Worm (Caenorhabditis elegans): Measurements from ENCODE around the gene clec-129.

Gene clec-129

ce11 chrII:3524097-3524496 is 47.2 kb upstream of the clec-129 start, which contains the start of gene col-72:
TSS of gene col-72 (minus strand) at chrII:3524197.
- TF ChIP-seq R02D3.7 (tag; optimal IDR thresholded peaks at IDR 0.05) (no peak), T26A8.4 (GFP tag; IDR thresholded peaks at IDR 0.05) (no peak), lir-3 (tag; optimal IDR thresholded peaks at IDR 0.05) (no peak), lin-13 (GFP tag; optimal IDR thresholded peaks at IDR 0.05) (no peak), skn-1 (tag; optimal IDR thresholded peaks at IDR 0.05) (no peak), spr-1 (tag; optimal IDR thresholded peaks at IDR 0.05) (no peak)

ce11 chrII:3527460-3527859 is 43.8 kb upstream of the clec-129 start:
- TF ChIP-seq aha-1 (tag) (peak; percentile 20), unc-130 (GFP tag; optimal IDR thresholded peaks at IDR 0.05) (no peak)

ce11 chrII:3528256-3528655 is 43.0 kb upstream of the clec-129 start, which contains the start of gene ncs-6:
TSS of gene ncs-6 (minus strand) at chrII:3528516.
- TF ChIP-seq snpc-1.2 (GFP tag; IDR thresholded peaks at IDR 0.05), result no peak
- TF ChIP-seq sdz-12 (GFP tag; optimal IDR thresholded peaks at IDR 0.05), result no peak
- TF ChIP-seq unc-62 (GFP tag; optimal IDR thresholded peaks at IDR 0.05 in 1 of 2), result no peak
- TF ChIP-seq unc-62 (tag; optimal IDR thresholded peaks at IDR 0.05), result no peak
- TF ChIP-seq nhr-10 (tag; optimal IDR thresholded peaks at IDR 0.05), result no peak
- TF ChIP-seq T26A8.4 (GFP tag; IDR thresholded peaks at IDR 0.05), result no peak
- TF ChIP-seq egl-27 (tag; optimal IDR thresholded peaks at IDR 0.05), result no peak
- TF ChIP-seq jun-1 (tag; optimal IDR thresholded peaks at IDR 0.05), result no peak
- no peak for TF ChIP-seq lin-13 (GFP tag; optimal IDR thresholded peaks at IDR 0.05)
- no peak for TF ChIP-seq ama-1 (optimal IDR thresholded peaks at IDR 0.05)
- TF ChIP-seq hlh-11 (tag; optimal IDR thresholded peaks at IDR 0.05), result no peak
- TF ChIP-seq lin-1 (GFP tag; IDR thresholded peaks at IDR 0.05), result no peak
- TF ChIP-seq lim-7 (GFP tag; IDR thresholded peaks at IDR 0.05), result no peak
- TF ChIP-seq dpl-1 (GFP tag; optimal IDR thresholded peaks at IDR 0.05), result no peak
- no peak for TF ChIP-seq duxl-1 (tag; optimal IDR thresholded peaks at IDR 0.05; ENCODE audit: poor library complexity)
- no peak for TF ChIP-seq zip-2 (tag; optimal IDR thresholded peaks at IDR 0.05)
- TF ChIP-seq lsy-2 (tag; optimal IDR thresholded peaks at IDR 0.05), result no peak
- TF ChIP-seq D1046.2 (GFP tag; IDR thresholded peaks at IDR 0.05), result no peak
- TF ChIP-seq F44E2.7 (GFP tag; IDR thresholded peaks at IDR 0.05), result no peak

- TF ChIP-seq ama-1 (optimal IDR thresholded peaks at IDR 0.05) (no peak), set-16 (GFP tag; IDR thresholded peaks at IDR 0.05) (peak; percentile 69; the same call in 1 of the 2 replicates)
These were observed 31.1 kb upstream of the clec-129 start for ce11 chrII:3540151-3540550.

DNA sequence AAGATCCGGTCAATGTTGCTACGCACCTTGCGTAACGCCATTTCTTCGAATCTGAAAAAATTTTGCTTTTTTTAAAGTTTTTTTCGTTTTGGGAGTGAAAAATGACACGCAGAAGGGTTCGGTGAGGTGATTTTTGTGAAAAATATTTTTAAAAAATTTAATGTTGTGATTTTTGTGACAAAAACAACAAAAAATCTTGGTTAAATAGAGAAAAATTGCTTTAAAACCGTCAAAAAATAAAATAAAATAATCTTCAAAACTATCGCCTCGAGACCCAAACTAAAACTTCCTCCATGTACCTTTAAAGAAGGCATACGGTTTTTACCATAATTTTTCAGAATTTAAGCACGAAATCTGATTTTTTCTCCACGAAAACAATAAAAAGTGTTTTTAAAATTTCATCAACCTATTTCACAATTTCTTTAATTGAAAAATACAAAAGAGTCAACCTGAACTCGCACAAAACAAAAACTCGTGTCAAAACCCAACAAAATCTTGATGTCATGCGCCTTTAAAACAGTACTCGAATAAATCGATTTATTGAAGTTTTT is 24.8 kb upstream of the clec-129 start, which contains the start of gene apd-3:
Gene apd-3, minus strand, starts transcription at position 51 of the 551 bp plus-strand sequence.
- no peak for TF ChIP-seq zfp-3 (GFP tag; conservative IDR thresholded peaks at IDR 0.05)
- peak in 1 of 2 experiments; percentile 12 for TF ChIP-seq lsy-2 (tag; optimal IDR thresholded peaks at IDR 0.05)

- peak; percentile 37 for TF ChIP-seq mep-1 (tag; optimal IDR thresholded peaks at IDR 0.05)
- TF ChIP-seq fkh-10 (GFP tag; optimal IDR thresholded peaks at IDR 0.05), result peak; percentile 22
- TF ChIP-seq mdl-1 (tag; optimal IDR thresholded peaks at IDR 0.05), result peak in 1 of 2 experiments; percentile 51
- peak; percentile 7 to 69 for TF ChIP-seq lsy-2 (tag; optimal IDR thresholded peaks at IDR 0.05)
- peak; percentile 42 for TF ChIP-seq rbr-2 (tag; optimal IDR thresholded peaks at IDR 0.05)
- TF ChIP-seq hlh-30 (tag; optimal IDR thresholded peaks at IDR 0.05; ENCODE audit: insufficient read depth), result peak; percentile 24
- peak; percentile 8 for TF ChIP-seq dpl-1 (GFP tag; optimal IDR thresholded peaks at IDR 0.05)
- TF ChIP-seq F10B5.3 (tag; optimal IDR thresholded peaks at IDR 0.05), result no peak
- TF ChIP-seq unc-62 (GFP tag; optimal IDR thresholded peaks at IDR 0.05 in 1 of 2), result peak in 1 of 2 experiments; percentile 85
- TF ChIP-seq unc-62 (tag; optimal IDR thresholded peaks at IDR 0.05), result no peak
- peak; percentile 41; the same call in 1 of the 2 replicates for TF ChIP-seq set-16 (GFP tag; IDR thresholded peaks at IDR 0.05)
- peak; percentile 63 for TF ChIP-seq hmg-1.1 (GFP tag; IDR thresholded peaks at IDR 0.05)
- TF ChIP-seq aha-1 (tag), result peak; percentile 88
- TF ChIP-seq cey-2 (tag; optimal IDR thresholded peaks at IDR 0.05; ENCODE audit: borderline replicate concordance, insufficient read depth), result no peak
- peak; percentile 33 for TF ChIP-seq dve-1 (tag; optimal IDR thresholded peaks at IDR 0.05; ENCODE audit: insufficient read depth)
- TF ChIP-seq dmd-9 (GFP tag; IDR thresholded peaks at IDR 0.05), result no peak
- TF ChIP-seq hif-1 (tag; optimal IDR thresholded peaks at IDR 0.05), result peak in 1 of 2 experiments; percentile 53
- TF ChIP-seq ceh-62 (tag; optimal IDR thresholded peaks at IDR 0.05), result no peak
These were observed 24.0 kb upstream of the clec-129 start for ce11 chrII:3547282-3547681.

Measured in whole organism, L4 larva.